Worm (Caenorhabditis elegans) whole organism, late embryonic: ENCODE results near the gene aak-1.
A peak's percentile ranks its signal among the peaks of the same experiment; 100 is the strongest.

ENCODE experiments used
- C38D4.7 ChIP-seq: fragments of 200-800 bp; sonication (Bioruptor generic); optimal IDR thresholded peaks from 2 replicates; lab custom pipeline; 2018; ENCODE audit warnings: mild to moderate bottlenecking, missing genetic modification characterization, moderate library complexity, missing compliant biosample characterization
- K09A11.1 ChIP-seq: sonication (generic microtip); optimal IDR thresholded peaks from 2 replicates; lab custom pipeline; 2017; ENCODE audit warnings: antibody characterized with exemption, mild to moderate bottlenecking, missing genetic modification characterization, missing compliant biosample characterization; ENCODE audit not compliant: insufficient read depth
- ahr-1 ChIP-seq: sonication (generic microtip); optimal IDR thresholded peaks from 2 replicates; lab custom pipeline; 2016; ENCODE audit warnings: missing genetic modification characterization, missing compliant biosample characterization
- ceh-18 ChIP-seq: sonication (generic microtip); optimal IDR thresholded peaks from 2 replicates; lab custom pipeline; 2016; ENCODE audit warnings: missing genetic modification characterization, missing compliant biosample characterization
- ceh-2 ChIP-seq: sonication (generic microtip); optimal IDR thresholded peaks from 2 replicates; lab custom pipeline; 2016; ENCODE audit warnings: missing genotype, missing genetic modification characterization, missing compliant biosample characterization
- ceh-22 ChIP-seq: sonication (generic microtip); optimal IDR thresholded peaks from 2 replicates; lab custom pipeline; 2017; ENCODE audit warnings: missing biosample characterization, missing genetic modification characterization
- ceh-31 ChIP-seq: sonication (generic microtip); optimal IDR thresholded peaks from 2 replicates; lab custom pipeline; 2016; ENCODE audit warnings: missing genetic modification characterization, missing compliant biosample characterization
- ceh-48 ChIP-seq: sonication (generic microtip); optimal IDR thresholded peaks from 2 replicates; lab custom pipeline; 2016; ENCODE audit warnings: missing genetic modification characterization, inconsistent platforms, missing compliant biosample characterization
- ceh-6 ChIP-seq: fragments of 200-800 bp; sonication (Bioruptor generic); optimal IDR thresholded peaks from 2 replicates; lab custom pipeline; 2018; ENCODE audit warnings: mild to moderate bottlenecking, missing genetic modification characterization, missing compliant biosample characterization
- che-1 ChIP-seq: sonication (generic microtip); optimal IDR thresholded peaks from 2 replicates; lab custom pipeline; 2016; ENCODE audit warnings: mild to moderate bottlenecking, missing genetic modification characterization, missing compliant biosample characterization
- dmd-4 ChIP-seq: sonication (generic microtip); optimal IDR thresholded peaks from 2 replicates; lab custom pipeline; 2016; ENCODE audit warnings: borderline replicate concordance, missing genetic modification characterization, missing compliant biosample characterization
- dve-1 ChIP-seq: sonication (generic microtip); optimal IDR thresholded peaks from 2 replicates; lab custom pipeline; 2017; ENCODE audit warnings: antibody characterized with exemption, mild to moderate bottlenecking, missing genetic modification characterization, missing compliant biosample characterization
- elt-4 ChIP-seq: sonication (generic microtip); optimal IDR thresholded peaks from 2 replicates; lab custom pipeline; 2016; ENCODE audit warnings: missing genetic modification characterization, missing compliant biosample characterization
- hlh-6 ChIP-seq: sonication (generic microtip); optimal IDR thresholded peaks from 2 replicates; lab custom pipeline; 2016; ENCODE audit warnings: missing genotype, missing genetic modification characterization, missing compliant biosample characterization
- lim-6 ChIP-seq: sonication (generic microtip); optimal IDR thresholded peaks from 2 replicates; lab custom pipeline; 2016; ENCODE audit warnings: missing genetic modification characterization, missing compliant biosample characterization
- lin-11 ChIP-seq: fragments of 200-800 bp; sonication (Bioruptor generic); optimal IDR thresholded peaks from 2 replicates; lab custom pipeline; 2018; ENCODE audit warnings: mild to moderate bottlenecking, missing genetic modification characterization, missing compliant biosample characterization
- madf-2 ChIP-seq: sonication (generic microtip); optimal IDR thresholded peaks from 2 replicates; lab custom pipeline; 2017; ENCODE audit warnings: missing genetic modification characterization, missing compliant biosample characterization
- mec-3 ChIP-seq: sonication (generic microtip); optimal IDR thresholded peaks from 2 replicates; lab custom pipeline; 2016; ENCODE audit warnings: borderline replicate concordance, missing genetic modification characterization, missing compliant biosample characterization
- nfya-1 ChIP-seq: sonication (generic microtip); optimal IDR thresholded peaks from 2 replicates; lab custom pipeline; 2017; ENCODE audit warnings: missing genetic modification characterization, mild to moderate bottlenecking, missing compliant biosample characterization, antibody characterized with exemption, moderate library complexity
- nhr-11 ChIP-seq: fragments of 150-350 bp; optimal IDR thresholded peaks from 2 replicates; lab custom pipeline; 2014; ENCODE audit warnings: missing biosample characterization, missing genetic modification characterization
- odd-2 ChIP-seq: sonication (generic microtip); optimal IDR thresholded peaks from 2 replicates; lab custom pipeline; 2017; ENCODE audit warnings: antibody characterized with exemption, mild to moderate bottlenecking, missing genetic modification characterization, missing compliant biosample characterization
- pax-1 ChIP-seq: fragments of 150-350 bp; optimal IDR thresholded peaks from 2 replicates; lab custom pipeline; 2014; ENCODE audit warnings: missing biosample characterization, missing genetic modification characterization
- rnt-1 ChIP-seq: sonication (generic microtip); optimal IDR thresholded peaks from 2 replicates; lab custom pipeline; 2016; ENCODE audit warnings: missing genetic modification characterization, missing compliant biosample characterization
- sdc-2 ChIP-seq: sonication (generic microtip); optimal IDR thresholded peaks from 2 replicates; lab custom pipeline; 2016; ENCODE audit warnings: missing genotype, missing genetic modification characterization, missing compliant biosample characterization
- sox-2 ChIP-seq: fragments of 200-800 bp; sonication (Bioruptor generic); IDR thresholded peaks from 2 replicates; pipeline ENCODE4 v1.3.6; 2022; ENCODE audit warnings: missing genetic modification reagents, missing genetic modification characterization, missing compliant biosample characterization
- syd-9 ChIP-seq: sonication (generic microtip); optimal IDR thresholded peaks from 2 replicates; lab custom pipeline; 2016; ENCODE audit warnings: mild to moderate bottlenecking, missing genetic modification characterization, moderate library complexity, missing compliant biosample characterization
- tbx-2 ChIP-seq: sonication (generic microtip); optimal IDR thresholded peaks from 2 replicates; lab custom pipeline; 2016; ENCODE audit warnings: missing genetic modification characterization, missing compliant biosample characterization
- ttx-3 ChIP-seq: sonication (generic microtip); optimal IDR thresholded peaks from 2 replicates; lab custom pipeline; 2016; ENCODE audit warnings: missing genetic modification reagents, missing genetic modification characterization, missing compliant biosample characterization
- unc-42 ChIP-seq: sonication (generic microtip); optimal IDR thresholded peaks from 2 replicates; lab custom pipeline; 2016; ENCODE audit warnings: missing genotype, missing genetic modification characterization, missing compliant biosample characterization
- unc-55 ChIP-seq: sonication (generic microtip); optimal IDR thresholded peaks from 2 replicates; lab custom pipeline; 2017; ENCODE audit warnings: missing biosample characterization, missing genetic modification reagents, missing genetic modification characterization
- unc-86 ChIP-seq: sonication (generic microtip); optimal IDR thresholded peaks from 2 replicates; lab custom pipeline; 2016; ENCODE audit warnings: missing genetic modification characterization, missing compliant biosample characterization
- zip-5 ChIP-seq: sonication (generic microtip); optimal IDR thresholded peaks from 2 replicates; lab custom pipeline; 2016; ENCODE audit warnings: missing genetic modification characterization, missing compliant biosample characterization

The aak-1 gene

ce11 chrIII:8784500-8784899, 23.6 kb upstream of the aak-1 start:
- TF ChIP-seq ceh-6 = no peak
- peak; percentile 9 for TF ChIP-seq ceh-18 (tag; lab: Kevin White, UChicago)
- no peak for TF ChIP-seq sox-2 (GFP tag; lab: Robert Waterston, UW)
- TF ChIP-seq syd-9 (tag; lab: Kevin White, UChicago) = no peak
- TF ChIP-seq unc-42 (tag; lab: Kevin White, UChicago) = no peak
- TF ChIP-seq unc-55 (GFP tag; lab: Kevin White, UChicago) = no peak

- TF ChIP-seq unc-55 (GFP tag; lab: Kevin White, UChicago) (no peak), ceh-22 (tag; lab: Kevin White, UChicago) (no peak), C38D4.7 (GFP tag; lab: Kevin White, UChicago) (no peak), dve-1 (tag; lab: Kevin White, UChicago) (no peak), zip-5 (tag; lab: Kevin White, UChicago) (no peak), ttx-3 (tag; lab: Kevin White, UChicago) (no peak), unc-86 (tag; lab: Kevin White, UChicago) (no peak), ceh-2 (tag; lab: Kevin White, UChicago) (no peak), odd-2 (tag; lab: Kevin White, UChicago) (no peak), pax-1 (no peak), hlh-6 (tag; lab: Kevin White, UChicago) (no peak), lin-11 (tag; lab: Kevin White, UChicago) (no peak)
Observed at ce11 chrIII:8782744-8783143, 21.9 kb upstream of the aak-1 start.

ce11 chrIII:8782080-8782479, 21.2 kb upstream of the aak-1 start:
- TF ChIP-seq lim-6 (tag; lab: Kevin White, UChicago) (no peak), ceh-31 (tag; lab: Kevin White, UChicago) (peak; percentile 14)
- TF ChIP-seq, all 69 proteins: peak for 1

- TF ChIP-seq rnt-1 (tag; lab: Kevin White, UChicago) (no peak), elt-4 (tag; lab: Kevin White, UChicago) (no peak), dmd-4 (tag; lab: Kevin White, UChicago) (no peak), zip-5 (tag; lab: Kevin White, UChicago) (no peak), lim-6 (tag; lab: Kevin White, UChicago) (no peak)
Observed at ce11 chrIII:8780473-8780872, 19.6 kb upstream of the aak-1 start.

ce11 chrIII:8779912-8780311, 19.0 kb upstream of the aak-1 start, which contains the start of gene K02D10.4:
K02D10.4 (minus strand) TSS chrIII:8780012.
- TF ChIP-seq madf-2 (tag; lab: Kevin White, UChicago) = no peak
- no peak for TF ChIP-seq unc-55 (GFP tag; lab: Kevin White, UChicago)
- TF ChIP-seq unc-86 (tag; lab: Kevin White, UChicago) = no peak
- TF ChIP-seq ttx-3 (tag; lab: Kevin White, UChicago) = no peak
- no peak for TF ChIP-seq nfya-1 (tag; lab: Kevin White, UChicago)
- no peak for TF ChIP-seq nhr-11 (tag; lab: Kevin White, UChicago)
- TF ChIP-seq ceh-48 (tag; lab: Kevin White, UChicago) = no peak
- TF ChIP-seq K09A11.1 (tag; lab: Kevin White, UChicago) = no peak
- no peak for TF ChIP-seq C38D4.7 (GFP tag; lab: Kevin White, UChicago)
- no peak for TF ChIP-seq tbx-2 (tag; lab: Kevin White, UChicago)
- no peak for TF ChIP-seq che-1 (tag; lab: Kevin White, UChicago)
- no peak for TF ChIP-seq dmd-4 (tag; lab: Kevin White, UChicago)
- TF ChIP-seq sdc-2 (tag; lab: Kevin White, UChicago) = no peak
- TF ChIP-seq ahr-1 = no peak
- no peak for TF ChIP-seq mec-3
- TF ChIP-seq ceh-22 (tag; lab: Kevin White, UChicago) = no peak
- no peak for TF ChIP-seq ceh-2 (tag; lab: Kevin White, UChicago)
- TF ChIP-seq, all 69 proteins: peak for 0
